Worm (Caenorhabditis elegans) whole organism, L1 larva: ENCODE data around the gene clec-42.

Experiments
- alr-1 ChIP-seq: fragments of 200-800 bp; sonication (Bioruptor generic); optimal IDR thresholded peaks from 2 replicates; lab custom pipeline; 2018; ENCODE audit warnings: borderline replicate concordance, mild to moderate bottlenecking, missing genetic modification characterization, missing compliant biosample characterization
- aly-2 ChIP-seq: fragments of 150-350 bp; optimal IDR thresholded peaks from 2 replicates; lab custom pipeline; 2014; ENCODE audit warnings: missing biosample characterization, missing genetic modification characterization
- lin-35 ChIP-seq, 2 experiments: fragments of 150-350 bp; optimal IDR thresholded peaks; 2 replicates each; lab custom pipeline; 2014; ENCODE audit warnings: missing biosample characterization in 2 of 2, missing genetic modification characterization in 2 of 2, missing genetic modification reagents in 2 of 2
- nhr-237 ChIP-seq: fragments of 150-350 bp; optimal IDR thresholded peaks from 2 replicates; lab custom pipeline; 2014; ENCODE audit warnings: missing biosample characterization, missing genetic modification characterization
- nhr-77 ChIP-seq: fragments of 150-350 bp; optimal IDR thresholded peaks from 2 replicates; lab custom pipeline; 2014; ENCODE audit warnings: missing biosample characterization, missing genetic modification characterization
- unc-86 ChIP-seq: sonication (generic microtip); optimal IDR thresholded peaks from 2 replicates; lab custom pipeline; 2016; ENCODE audit warnings: missing genetic modification characterization, missing compliant biosample characterization

ce11 chrV:18198421-18198820, 7.2 kb downstream of the clec-42 start, which contains the start of gene F16H6.4:
- TF ChIP-seq alr-1 (tag; lab: Kevin White, UChicago) = no peak
- no peak for TF ChIP-seq nhr-237 (tag; lab: Kevin White, UChicago)
- no peak for TF ChIP-seq lin-35 (GFP tag; optimal IDR thresholded peaks at IDR 0.05; lab: Kevin White, UChicago)
- TF ChIP-seq nhr-77 (tag; lab: Kevin White, UChicago) = no peak
- TF ChIP-seq aly-2 = no peak
- no peak for TF ChIP-seq unc-86 (tag; lab: Kevin White, UChicago)
